Worm (Caenorhabditis elegans): ENCODE measurements around the gene Y22D7AL.11.

DNA sequence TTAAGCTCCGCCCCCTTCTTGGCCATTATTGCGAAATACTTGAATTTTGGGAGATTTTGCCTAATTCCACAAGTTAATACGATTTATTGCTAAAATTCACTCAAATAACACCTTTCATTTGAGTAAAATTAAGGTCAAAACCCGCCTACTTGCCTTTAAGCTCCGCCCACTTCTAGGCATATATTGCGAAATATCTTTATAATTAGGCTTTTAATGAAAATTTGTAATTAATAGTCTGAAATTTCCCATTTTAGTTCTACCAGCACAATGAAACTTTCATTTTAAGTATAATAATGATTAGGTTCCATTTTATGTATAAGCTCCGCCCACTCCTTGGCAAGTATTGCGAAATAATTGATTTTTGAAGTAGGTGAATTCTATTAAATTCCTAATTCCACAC, 40.6 kb upstream of the Y22D7AL.11 start:
- TF ChIP-seq lsy-2 (tag; optimal IDR thresholded peaks at IDR 0.05) (no peak), nhr-11 (tag; optimal IDR thresholded peaks at IDR 0.05) (no peak), skn-1 (tag; optimal IDR thresholded peaks at IDR 0.05) (no peak), R02D3.7 (tag; optimal IDR thresholded peaks at IDR 0.05) (no peak), snpc-4 (tag; optimal IDR thresholded peaks at IDR 0.05) (no peak), nhr-23 (tag; optimal IDR thresholded peaks at IDR 0.05) (no peak), unc-62 (GFP tag; optimal IDR thresholded peaks at IDR 0.05) (no peak)
